Worm (Caenorhabditis elegans): Measurements from ENCODE around the gene nstp-9.

The nstp-9 gene

ce11 chrX:10901766-10902165 lies 17.7 kb downstream of the nstp-9 start (continued):
- TF ChIP-seq pag-3 (tag; optimal IDR thresholded peaks at IDR 0.05; ENCODE audit: borderline replicate concordance, insufficient read depth) (no peak), swsn-7 (tag; optimal IDR thresholded peaks at IDR 0.05) (no peak), fkh-4 (tag; optimal IDR thresholded peaks at IDR 0.05; ENCODE audit: borderline replicate concordance) (no peak), lin-35 (GFP tag; optimal IDR thresholded peaks at IDR 0.05) (peak in 1 of 2 experiments; percentile 37), mep-1 (tag; optimal IDR thresholded peaks at IDR 0.05) (no peak), fos-1 (tag; optimal IDR thresholded peaks at IDR 0.05) (no peak), xbp-1 (tag; optimal IDR thresholded peaks at IDR 0.05) (no peak), zip-4 (GFP tag; optimal IDR thresholded peaks at IDR 0.05) (no peak), ceh-8 (GFP tag; optimal IDR thresholded peaks at IDR 0.05) (no peak), aha-1 (tag; optimal IDR thresholded peaks at IDR 0.05) (no peak), sptf-1 (tag; optimal IDR thresholded peaks at IDR 0.05) (no peak), C04F5.9 (tag; optimal IDR thresholded peaks at IDR 0.05) (no peak), snu-23 (GFP tag; optimal IDR thresholded peaks at IDR 0.05) (peak; percentile 7), lin-15B (tag; optimal IDR thresholded peaks at IDR 0.05) (no peak), efl-1 (optimal IDR thresholded peaks at IDR 0.05) (no peak), efl-1 (GFP tag; optimal IDR thresholded peaks at IDR 0.05 in 1 of 2) (no peak), nhr-11 (tag; optimal IDR thresholded peaks at IDR 0.05) (no peak), nhr-90 (tag; optimal IDR thresholded peaks at IDR 0.05; ENCODE audit: poor library complexity) (peak; percentile 37), snpc-4 (tag; optimal IDR thresholded peaks at IDR 0.05) (no peak), ets-5 (GFP tag; IDR thresholded peaks at IDR 0.05) (no peak), Y116A8C.19 (tag; optimal IDR thresholded peaks at IDR 0.05; ENCODE audit: borderline replicate concordance) (no peak), tbx-2 (tag; optimal IDR thresholded peaks at IDR 0.05) (no peak), rnt-1 (tag; optimal IDR thresholded peaks at IDR 0.05) (no peak), blmp-1 (tag; optimal IDR thresholded peaks at IDR 0.05) (no peak), elt-2 (tag; optimal IDR thresholded peaks at IDR 0.05) (peak; percentile 88), elt-3 (tag; optimal IDR thresholded peaks at IDR 0.05) (peak in 1 of 6 experiments; percentile 20), grh-1 (GFP tag; IDR thresholded peaks at IDR 0.05) (peak; percentile 10; the same call in 1 of the 2 replicates)

- TF ChIP-seq jun-1 (tag; optimal IDR thresholded peaks at IDR 0.05): no peak
- peak in 4 of 6 experiments; percentile 31 to 73 (median 41) for TF ChIP-seq elt-3 (tag; optimal IDR thresholded peaks at IDR 0.05)
- peak; percentile 63 for TF ChIP-seq fkh-8 (tag; optimal IDR thresholded peaks at IDR 0.05)
- TF ChIP-seq alr-1 (tag; optimal IDR thresholded peaks at IDR 0.05; ENCODE audit: borderline replicate concordance): no peak
- TF ChIP-seq nhr-77 (tag; optimal IDR thresholded peaks at IDR 0.05): peak; percentile 64
- TF ChIP-seq efl-1 (optimal IDR thresholded peaks at IDR 0.05): peak; percentile 32 to 55
- no peak for TF ChIP-seq efl-1 (GFP tag; optimal IDR thresholded peaks at IDR 0.05 in 1 of 2)
- TF ChIP-seq tlp-1 (tag; optimal IDR thresholded peaks at IDR 0.05): no peak
- TF ChIP-seq rnt-1 (tag; optimal IDR thresholded peaks at IDR 0.05): peak; percentile 66
- TF ChIP-seq C04F5.9 (tag; optimal IDR thresholded peaks at IDR 0.05): no peak
- TF ChIP-seq aha-1 (tag; optimal IDR thresholded peaks at IDR 0.05): no peak
- peak; percentile 59 for TF ChIP-seq tbx-2 (tag; optimal IDR thresholded peaks at IDR 0.05)
- TF ChIP-seq ceh-88 (GFP tag; IDR thresholded peaks at IDR 0.05): no peak
- TF ChIP-seq grh-1 (GFP tag; IDR thresholded peaks at IDR 0.05): no peak
- peak; percentile 30 for TF ChIP-seq F16B12.6 (tag; optimal IDR thresholded peaks at IDR 0.05)
- TF ChIP-seq sup-37 (GFP tag; optimal IDR thresholded peaks at IDR 0.05): no peak
- no peak for TF ChIP-seq nhr-11 (tag; optimal IDR thresholded peaks at IDR 0.05)
- TF ChIP-seq elt-2 (tag; optimal IDR thresholded peaks at IDR 0.05): no peak
- peak; percentile 69 for TF ChIP-seq nhr-20 (tag; optimal IDR thresholded peaks at IDR 0.05)
- TF ChIP-seq mab-9 (GFP tag; IDR thresholded peaks at IDR 0.05): no peak
- peak; percentile 59 for TF ChIP-seq nhr-47 (tag; optimal IDR thresholded peaks at IDR 0.05)
- TF ChIP-seq xbp-1 (tag; optimal IDR thresholded peaks at IDR 0.05): peak; percentile 23
- no peak for TF ChIP-seq ces-1 (GFP tag; optimal IDR thresholded peaks at IDR 0.05)
- TF ChIP-seq nhr-19 (GFP tag; conservative IDR thresholded peaks at IDR 0.05): peak; percentile 62
- TF ChIP-seq nhr-71 (tag; optimal IDR thresholded peaks at IDR 0.05): peak; percentile 82
- TF ChIP-seq mef-2 (tag; optimal IDR thresholded peaks at IDR 0.05): peak; percentile 14
- TF ChIP-seq nhr-85 (tag): peak; percentile 74
- TF ChIP-seq egl-27 (tag; optimal IDR thresholded peaks at IDR 0.05): peak; percentile 6 to 17
- no peak for TF ChIP-seq efl-3 (GFP tag; optimal IDR thresholded peaks at IDR 0.05)
- TF ChIP-seq fos-1 (tag; optimal IDR thresholded peaks at IDR 0.05): peak; percentile 32
- peak; percentile 7 for TF ChIP-seq lin-13 (GFP tag; optimal IDR thresholded peaks at IDR 0.05)
- no peak for TF ChIP-seq ets-5 (GFP tag; IDR thresholded peaks at IDR 0.05)
- no peak for TF ChIP-seq nhr-12 (tag; optimal IDR thresholded peaks at IDR 0.05)
- TF ChIP-seq nhr-76 (tag; optimal IDR thresholded peaks at IDR 0.05): no peak
- TF ChIP-seq unc-62 (GFP tag; optimal IDR thresholded peaks at IDR 0.05): no peak
- peak; percentile 58 for TF ChIP-seq dsc-1 (tag; optimal IDR thresholded peaks at IDR 0.05)
- no peak for TF ChIP-seq ztf-4 (tag; optimal IDR thresholded peaks at IDR 0.05)
Measured at ce11 chrX:10900952-10901351, 18.6 kb downstream of the nstp-9 start.
